Fruit fly (Drosophila melanogaster) whole organism, embryonic: ENCODE data around the gene Rnmt.

Experiments
- Adf1 ChIP-seq: fragments of 200-800 bp; sonication (Bioruptor generic); IDR thresholded peaks from 2 replicates; pipeline ENCODE4 v1.3.6; 2022; ENCODE audit warnings: missing biosample characterization, missing genetic modification characterization
- Aef1 ChIP-seq: fragments of 200-800 bp; sonication (Bioruptor generic); IDR thresholded peaks from 3 replicates; pipeline ENCODE4 v1.3.6; 2022; ENCODE audit warnings: missing biosample characterization, missing genetic modification characterization
- B-H1 ChIP-seq: fragments of 200-800 bp; sonication (Bioruptor generic); IDR thresholded peaks from 3 replicates; pipeline ENCODE4 v1.3.6; 2022; ENCODE audit warnings: missing biosample characterization, missing genetic modification characterization
- BEAF-32 ChIP-seq: fragments of 200-800 bp; sonication (Bioruptor generic); optimal IDR thresholded peaks from 3 replicates; lab custom pipeline; 2017; ENCODE audit warnings: missing biosample characterization, missing genetic modification characterization, mild to moderate bottlenecking, moderate library complexity, missing genetic modification reagents
- CG1024 ChIP-seq: fragments of 200-800 bp; sonication (Bioruptor generic); IDR thresholded peaks from 2 replicates; pipeline ENCODE4 v1.3.6; 2022; ENCODE audit warnings: missing biosample characterization, missing genetic modification characterization
- CG10274 ChIP-seq: fragments of 200-800 bp; sonication (Bioruptor generic); optimal IDR thresholded peaks from 3 replicates; lab custom pipeline; 2017; ENCODE audit warnings: missing biosample characterization, mild to moderate bottlenecking, missing genetic modification characterization
- CG11093 ChIP-seq: fragments of 200-800 bp; sonication (Bioruptor generic); IDR thresholded peaks from 3 replicates; pipeline ENCODE4 v1.3.6; 2022; ENCODE audit warnings: missing biosample characterization, missing genetic modification characterization
- CG11247 ChIP-seq: fragments of 200-800 bp; sonication (Bioruptor generic); IDR thresholded peaks from 2 replicates; pipeline ENCODE4 v1.3.6; 2022; ENCODE audit warnings: missing biosample characterization, missing genetic modification characterization
- CG11504 ChIP-seq: fragments of 200-800 bp; sonication (Bioruptor generic); optimal IDR thresholded peaks from 3 replicates; lab custom pipeline; 2019; ENCODE audit warnings: missing biosample characterization, mild to moderate bottlenecking, missing genetic modification characterization, moderate library complexity
- CG11696 ChIP-seq: fragments of 200-800 bp; sonication (Bioruptor generic); IDR thresholded peaks from 2 replicates; pipeline ENCODE4 v1.3.6; 2022; ENCODE audit warnings: missing biosample characterization, missing genetic modification characterization
- CG13624 ChIP-seq: fragments of 200-800 bp; sonication (Bioruptor generic); optimal IDR thresholded peaks from 2 replicates; lab custom pipeline; 2016; ENCODE audit warnings: missing biosample characterization, missing genetic modification characterization
- CG15601 ChIP-seq: fragments of 200-800 bp; sonication (Bioruptor generic); optimal IDR thresholded peaks from 3 replicates; lab custom pipeline; 2019; ENCODE audit warnings: missing biosample characterization, mild to moderate bottlenecking, missing genetic modification characterization, moderate library complexity
- CG17612 ChIP-seq: fragments of 200-800 bp; sonication (Bioruptor generic); IDR thresholded peaks from 2 replicates; pipeline ENCODE4 v1.3.6; 2022; ENCODE audit warnings: missing biosample characterization, missing genetic modification characterization
- CG34224 ChIP-seq: fragments of 200-800 bp; sonication (Bioruptor generic); IDR thresholded peaks from 3 replicates; pipeline ENCODE4 v1.3.6; 2022; ENCODE audit warnings: missing biosample characterization, missing genetic modification characterization; ENCODE audit not compliant: partially characterized antibody
- CG7745 ChIP-seq: fragments of 200-800 bp; sonication (Bioruptor generic); optimal IDR thresholded peaks from 2 replicates; lab custom pipeline; 2018; ENCODE audit warnings: missing biosample characterization, mild to moderate bottlenecking, missing genetic modification characterization, moderate library complexity
- CG7839 ChIP-seq: fragments of 200-800 bp; sonication (Bioruptor generic); optimal IDR thresholded peaks from 3 replicates; lab custom pipeline; 2018; ENCODE audit warnings: missing biosample characterization, mild to moderate bottlenecking, missing genetic modification characterization, moderate library complexity
- CG8089 ChIP-seq: fragments of 200-800 bp; sonication (Bioruptor generic); optimal IDR thresholded peaks from 3 replicates; lab custom pipeline; 2016; ENCODE audit warnings: missing biosample characterization, missing genetic modification characterization
- CG9609 ChIP-seq: fragments of 200-800 bp; sonication (Bioruptor generic); optimal IDR thresholded peaks from 3 replicates; lab custom pipeline; 2016; ENCODE audit warnings: missing biosample characterization, missing genetic modification characterization
- CG9932 ChIP-seq: fragments of 200-800 bp; sonication (Bioruptor generic); IDR thresholded peaks from 2 replicates; pipeline ENCODE4 v1.3.6; 2022; ENCODE audit warnings: missing biosample characterization, missing genetic modification characterization
- D ChIP-seq, 2 experiments: fragments of 200-800 bp in 1 of 2; fragments of >200 bp in 1 of 2; sonication (Bioruptor generic) in 1 of 2; optimal IDR thresholded peaks; 2 replicates in 1 of 2; 3 replicates in 1 of 2; lab custom pipeline; 2017; ENCODE audit warnings: mild to moderate bottlenecking in 1 of 2, missing biosample characterization in 1 of 2, missing genetic modification characterization in 1 of 2, missing genetic modification reagents in 1 of 2
- Dad ChIP-seq: fragments of 200-800 bp; sonication (Bioruptor generic); optimal IDR thresholded peaks from 3 replicates; lab custom pipeline; 2016; ENCODE audit warnings: missing biosample characterization, missing genetic modification characterization
- Dll ChIP-seq: fragments of 200-800 bp; sonication (Bioruptor generic); IDR thresholded peaks from 4 replicates; pipeline ENCODE4 v1.3.6; 2022; ENCODE audit warnings: missing biosample characterization, missing genetic modification characterization; ENCODE audit not compliant: partially characterized antibody
- HLH3B ChIP-seq: fragments of 200-800 bp; sonication (Bioruptor generic); IDR thresholded peaks from 2 replicates; pipeline ENCODE4 v1.3.6; 2022; ENCODE audit warnings: missing biosample characterization, missing genetic modification characterization
- HLHmδ ChIP-seq: fragments of 200-800 bp; sonication (Bioruptor generic); optimal IDR thresholded peaks from 2 replicates; lab custom pipeline; 2018; ENCODE audit warnings: missing biosample characterization, mild to moderate bottlenecking, missing genetic modification characterization, moderate library complexity
- HmgZ ChIP-seq: fragments of 200-800 bp; sonication (Bioruptor generic); optimal IDR thresholded peaks from 2 replicates; lab custom pipeline; 2018; ENCODE audit warnings: missing biosample characterization, mild to moderate bottlenecking, missing genetic modification characterization
- Hr39 ChIP-seq: fragments of >200 bp; optimal IDR thresholded peaks from 2 replicates; lab custom pipeline; 2017
- Optix ChIP-seq: fragments of 200-800 bp; sonication (Bioruptor generic); IDR thresholded peaks from 3 replicates; pipeline ENCODE4 v1.3.6; 2022; ENCODE audit warnings: missing biosample characterization, missing genetic modification characterization
- Side ChIP-seq: fragments of 200-800 bp; sonication (Bioruptor generic); optimal IDR thresholded peaks from 2 replicates; lab custom pipeline; 2016; ENCODE audit warnings: missing biosample characterization, missing genetic modification characterization
- Spps ChIP-seq: fragments of 200-800 bp; sonication (Bioruptor generic); optimal IDR thresholded peaks from 2 replicates; lab custom pipeline; 2018; ENCODE audit warnings: missing biosample characterization, mild to moderate bottlenecking, missing genetic modification characterization
- al ChIP-seq: fragments of 200-800 bp; sonication (Bioruptor generic); IDR thresholded peaks from 2 replicates; pipeline ENCODE4 v1.3.6; 2022; ENCODE audit warnings: missing biosample characterization, missing genetic modification characterization
- aop ChIP-seq: fragments of 200-800 bp; sonication (Bioruptor generic); IDR thresholded peaks from 2 replicates; pipeline ENCODE4 v1.3.6; 2022; ENCODE audit warnings: missing biosample characterization, missing genetic modification characterization
- cad ChIP-seq: fragments of >200 bp; optimal IDR thresholded peaks from 2 replicates; lab custom pipeline; 2017; ENCODE audit warnings: missing biosample characterization, missing genetic modification characterization
- chif ChIP-seq, 2 experiments: fragments of 200-800 bp; sonication (Bioruptor generic); optimal IDR thresholded peaks; 3 replicates each; lab custom pipeline; 2016; ENCODE audit warnings: missing biosample characterization in 2 of 2, missing genetic modification characterization in 2 of 2
- da ChIP-seq: fragments of 200-800 bp; sonication (Bioruptor generic); optimal IDR thresholded peaks from 2 replicates; lab custom pipeline; 2016; ENCODE audit warnings: missing biosample characterization, missing genetic modification characterization
- disco-r ChIP-seq: fragments of 200-800 bp; sonication (Bioruptor generic); optimal IDR thresholded peaks from 2 replicates; lab custom pipeline; 2016; ENCODE audit warnings: missing biosample characterization, missing genetic modification characterization
- gcm2 ChIP-seq: fragments of 200-800 bp; sonication (Bioruptor generic); optimal IDR thresholded peaks from 2 replicates; lab custom pipeline; 2016; ENCODE audit warnings: missing biosample characterization, missing genetic modification characterization
- gfzf ChIP-seq: fragments of 200-800 bp; sonication (Bioruptor generic); optimal IDR thresholded peaks from 2 replicates; lab custom pipeline; 2016; ENCODE audit warnings: missing biosample characterization, mild to moderate bottlenecking, missing genetic modification characterization, moderate library complexity
- gro ChIP-seq: fragments of 200-800 bp; sonication (Bioruptor generic); optimal IDR thresholded peaks from 2 replicates; lab custom pipeline; 2016; ENCODE audit warnings: missing biosample characterization, missing genetic modification characterization
- gsb ChIP-seq: fragments of 200-800 bp; sonication (Bioruptor generic); IDR thresholded peaks from 2 replicates; pipeline ENCODE4 v1.3.6; 2022; ENCODE audit warnings: missing biosample characterization, missing genetic modification characterization
- hkb ChIP-seq, 2 experiments: fragments of 200-800 bp in 1 of 2; fragments of >200 bp in 1 of 2; sonication (Bioruptor generic) in 1 of 2; IDR thresholded peaks in 1 of 2; optimal IDR thresholded peaks in 1 of 2; 2 replicates each; pipeline versions ENCODE4 v1.3.6 to Lab custom; 2017 to 2022; ENCODE audit warnings: missing biosample characterization in 1 of 2, missing genetic modification characterization in 1 of 2
- hth ChIP-seq: fragments of >200 bp; optimal IDR thresholded peaks from 2 replicates; lab custom pipeline; 2017; ENCODE audit warnings: inconsistent platforms
- inv ChIP-seq: fragments of 200-800 bp; sonication (Bioruptor generic); IDR thresholded peaks from 2 replicates; pipeline ENCODE4 v1.3.6; 2022; ENCODE audit warnings: missing biosample characterization, missing genetic modification characterization; ENCODE audit not compliant: partially characterized antibody
- jing ChIP-seq: fragments of 200-800 bp; sonication (Bioruptor generic); optimal IDR thresholded peaks from 2 replicates; lab custom pipeline; 2018; ENCODE audit warnings: missing biosample characterization, mild to moderate bottlenecking, missing genetic modification characterization
- jumu ChIP-seq: fragments of 200-800 bp; sonication (Bioruptor generic); optimal IDR thresholded peaks from 3 replicates; lab custom pipeline; 2016; ENCODE audit warnings: missing biosample characterization, missing genetic modification characterization
- ranshi ChIP-seq: fragments of 200-800 bp; sonication (Bioruptor generic); IDR thresholded peaks from 2 replicates; pipeline ENCODE4 v1.3.6; 2022; ENCODE audit warnings: missing biosample characterization, missing genetic modification characterization
- repo ChIP-seq: fragments of 200-800 bp; sonication (Bioruptor generic); optimal IDR thresholded peaks from 2 replicates; lab custom pipeline; 2016; ENCODE audit warnings: missing biosample characterization, missing genetic modification characterization
- shn ChIP-seq: fragments of 200-800 bp; sonication (Bioruptor generic); optimal IDR thresholded peaks from 3 replicates; lab custom pipeline; 2016; ENCODE audit warnings: missing biosample characterization, missing genetic modification characterization
- sob ChIP-seq: fragments of 200-800 bp; sonication (Bioruptor generic); IDR thresholded peaks from 2 replicates; pipeline ENCODE4 v1.3.6; 2022; ENCODE audit warnings: missing biosample characterization, missing genetic modification characterization
- zen2 ChIP-seq: fragments of 200-800 bp; sonication (Bioruptor generic); IDR thresholded peaks from 3 replicates; pipeline ENCODE4 v1.3.6; 2022; ENCODE audit warnings: missing biosample characterization, missing genetic modification characterization; ENCODE audit not compliant: partially characterized antibody

Gene Rnmt

dm6 chr2L:14995594-14996463 is 13.9 kb upstream of the Rnmt start (continued):
- TF ChIP-seq chif (GFP tag; optimal IDR thresholded peaks at IDR 0.05; lab: Kevin White, UChicago) (peak; percentile 46 to 55), Dad (GFP tag; lab: Kevin White, UChicago) (no peak), Optix (GFP tag; lab: Robert Waterston, UW) (peak; percentile 84), CG11247 (GFP tag; lab: Robert Waterston, UW) (peak; percentile 81), CG11504 (tag; lab: Kevin White, UChicago) (peak; percentile 95), CG34224 (GFP tag; lab: Robert Waterston, UW) (no peak), Spps (peak; percentile 89), al (peak; percentile 84), hth (lab: Kevin White, UChicago) (no peak), CG7745 (tag; lab: Kevin White, UChicago) (peak; percentile 76), CG9609 (GFP tag; lab: Kevin White, UChicago) (peak; percentile 19), CG15601 (peak; percentile 91), Hr39 (lab: Kevin White, UChicago) (no peak), D (optimal IDR thresholded peaks at IDR 0.05; lab: Kevin White, UChicago) (no peak), D (GFP tag; optimal IDR thresholded peaks at IDR 0.05; lab: Kevin White, UChicago) (peak; percentile 90), HLH3B (GFP tag; lab: Robert Waterston, UW) (peak; percentile 96), repo (GFP tag; lab: Kevin White, UChicago) (peak; percentile 43), hkb (optimal IDR thresholded peaks at IDR 0.05; lab: Kevin White, UChicago) (no peak), hkb (GFP tag; IDR thresholded peaks at IDR 0.05; lab: Robert Waterston, UW) (peak; percentile 94), Dll (GFP tag; lab: Robert Waterston, UW) (0 out of 4 replicates have a peak, but pooled peaks have one; percentile 28), Aef1 (GFP tag; lab: Robert Waterston, UW) (peak; percentile 96), gcm2 (GFP tag; lab: Kevin White, UChicago) (peak; percentile 19), inv (GFP tag; lab: Robert Waterston, UW) (no peak), CG7839 (tag; lab: Kevin White, UChicago) (peak; percentile 95), disco-r (GFP tag; lab: Kevin White, UChicago) (no peak), CG11093 (GFP tag; lab: Robert Waterston, UW) (peak; percentile 91), B-H1 (GFP tag; lab: Robert Waterston, UW) (peak; percentile 90), Adf1 (GFP tag; lab: Robert Waterston, UW) (peak; percentile 50), cad (GFP tag; lab: Kevin White, UChicago) (no peak), CG17612 (GFP tag; lab: Robert Waterston, UW) (peak; percentile 68), CG13624 (no peak), CG10274 (peak; percentile 42), HLHmδ (GFP tag; lab: Kevin White, UChicago) (peak; percentile 93), da (GFP tag; lab: Kevin White, UChicago) (peak; percentile 21), jumu (GFP tag; lab: Kevin White, UChicago) (no peak), BEAF-32 (GFP tag; lab: Kevin White, UChicago) (no peak), sob (peak; percentile 87), CG1024 (peak; percentile 70), Side (GFP tag; lab: Kevin White, UChicago) (peak; percentile 45), shn (GFP tag; lab: Kevin White, UChicago) (peak; percentile 27), aop (GFP tag; lab: Robert Waterston, UW) (peak; percentile 71; the same call in 1 of the 2 replicates), ranshi (GFP tag; lab: Robert Waterston, UW) (peak; percentile 93), gro (GFP tag; lab: Kevin White, UChicago) (no peak), gsb (GFP tag; lab: Robert Waterston, UW) (peak; percentile 72), zen2 (0 out of 3 replicates have a peak, but pooled peaks have one; percentile 46), CG9932 (GFP tag; lab: Robert Waterston, UW) (peak; percentile 75), HmgZ (peak; percentile 78), CG11696 (GFP tag; lab: Robert Waterston, UW) (peak; percentile 82), jing (GFP tag; lab: Kevin White, UChicago) (peak; percentile 76), gfzf (no peak), CG8089 (no peak)
